Fruit fly (Drosophila melanogaster) whole organism, embryonic: ENCODE results near the gene CG6431.

Source experiments
- Adf1 ChIP-seq: fragments of 200-800 bp; sonication (Bioruptor generic); IDR thresholded peaks from 2 replicates; pipeline ENCODE4 v1.3.6; 2022; ENCODE audit warnings: missing biosample characterization, missing genetic modification characterization
- Blimp-1 ChIP-seq: fragments of 200-800 bp; sonication (Bioruptor generic); optimal IDR thresholded peaks from 3 replicates; lab custom pipeline; 2018; ENCODE audit warnings: missing biosample characterization, missing genetic modification characterization, mild to moderate bottlenecking, moderate library complexity, missing genetic modification reagents
- Bteb2 ChIP-seq: fragments of 200-800 bp; sonication (Bioruptor generic); optimal IDR thresholded peaks from 2 replicates; lab custom pipeline; 2016; ENCODE audit warnings: missing biosample characterization, missing genetic modification characterization
- CG11247 ChIP-seq: fragments of 200-800 bp; sonication (Bioruptor generic); IDR thresholded peaks from 2 replicates; pipeline ENCODE4 v1.3.6; 2022; ENCODE audit warnings: missing biosample characterization, missing genetic modification characterization
- CG12155 ChIP-seq: fragments of 200-800 bp; sonication (Bioruptor generic); optimal IDR thresholded peaks from 3 replicates; lab custom pipeline; 2016; ENCODE audit warnings: missing biosample characterization, missing genetic modification characterization
- CG14050 ChIP-seq: fragments of 200-800 bp; sonication (Bioruptor generic); IDR thresholded peaks from 3 replicates; pipeline ENCODE4 v1.3.6; 2022; ENCODE audit warnings: missing biosample characterization, missing genetic modification characterization
- CG15011 ChIP-seq: fragments of 200-800 bp; sonication (Bioruptor generic); optimal IDR thresholded peaks from 3 replicates; lab custom pipeline; 2018; ENCODE audit warnings: missing biosample characterization, mild to moderate bottlenecking, missing genetic modification characterization
- CG15514 ChIP-seq: fragments of 200-800 bp; sonication (Bioruptor generic); optimal IDR thresholded peaks from 3 replicates; lab custom pipeline; 2017; ENCODE audit warnings: missing biosample characterization, missing genetic modification characterization, mild to moderate bottlenecking, moderate library complexity, missing genetic modification reagents
- CG18476 ChIP-seq: fragments of 200-800 bp; sonication (Bioruptor generic); optimal IDR thresholded peaks from 2 replicates; lab custom pipeline; 2016; ENCODE audit warnings: missing biosample characterization, mild to moderate bottlenecking, missing genetic modification characterization
- CG2889 ChIP-seq: fragments of 200-800 bp; sonication (Bioruptor generic); IDR thresholded peaks from 3 replicates; pipeline ENCODE4 v1.3.6; 2022; ENCODE audit warnings: missing biosample characterization, missing genetic modification characterization
- CG3281 ChIP-seq: fragments of 200-800 bp; sonication (Bioruptor generic); optimal IDR thresholded peaks from 3 replicates; lab custom pipeline; 2017; ENCODE audit warnings: missing biosample characterization, mild to moderate bottlenecking, missing genetic modification characterization
- CG3995 ChIP-seq: fragments of 200-800 bp; sonication (Bioruptor generic); optimal IDR thresholded peaks from 3 replicates; lab custom pipeline; 2016; ENCODE audit warnings: missing biosample characterization, missing genetic modification characterization
- CG43689 ChIP-seq: fragments of 200-800 bp; sonication (Bioruptor generic); IDR thresholded peaks from 2 replicates; pipeline ENCODE4 v1.3.6; 2022; ENCODE audit warnings: missing biosample characterization, missing genetic modification characterization
- CG4404 ChIP-seq: fragments of 200-800 bp; sonication (Bioruptor generic); IDR thresholded peaks from 2 replicates; pipeline ENCODE4 v1.3.6; 2022; ENCODE audit warnings: missing biosample characterization, missing genetic modification characterization
- CG4707 ChIP-seq: fragments of 200-800 bp; sonication (Bioruptor generic); optimal IDR thresholded peaks from 2 replicates; lab custom pipeline; 2018; ENCODE audit warnings: missing biosample characterization, mild to moderate bottlenecking, missing genetic modification characterization, moderate library complexity
- CG7372 ChIP-seq: fragments of 200-800 bp; sonication (Bioruptor generic); IDR thresholded peaks from 2 replicates; pipeline ENCODE4 v1.3.6; 2022; ENCODE audit warnings: missing biosample characterization, missing genetic modification characterization
- CG7839 ChIP-seq: fragments of 200-800 bp; sonication (Bioruptor generic); optimal IDR thresholded peaks from 3 replicates; lab custom pipeline; 2018; ENCODE audit warnings: missing biosample characterization, mild to moderate bottlenecking, missing genetic modification characterization, moderate library complexity
- CG9727 ChIP-seq: fragments of 200-800 bp; sonication (Bioruptor generic); optimal IDR thresholded peaks from 3 replicates; lab custom pipeline; 2017; ENCODE audit warnings: missing biosample characterization, mild to moderate bottlenecking, missing genetic modification characterization
- CrebB ChIP-seq: fragments of 200-800 bp; sonication (Bioruptor generic); optimal IDR thresholded peaks from 3 replicates; lab custom pipeline; 2018; ENCODE audit warnings: missing biosample characterization, mild to moderate bottlenecking, missing genetic modification characterization
- Dbx ChIP-seq: fragments of 200-800 bp; sonication (Bioruptor generic); IDR thresholded peaks from 3 replicates; pipeline ENCODE4 v1.3.6; 2022; ENCODE audit warnings: missing biosample characterization, missing genetic modification characterization
- Dll ChIP-seq: fragments of 200-800 bp; sonication (Bioruptor generic); IDR thresholded peaks from 4 replicates; pipeline ENCODE4 v1.3.6; 2022; ENCODE audit warnings: missing biosample characterization, missing genetic modification characterization; ENCODE audit not compliant: partially characterized antibody
- HmgZ ChIP-seq: fragments of 200-800 bp; sonication (Bioruptor generic); optimal IDR thresholded peaks from 2 replicates; lab custom pipeline; 2018; ENCODE audit warnings: missing biosample characterization, mild to moderate bottlenecking, missing genetic modification characterization
- Hsf ChIP-seq: fragments of 200-800 bp; sonication (Bioruptor generic); optimal IDR thresholded peaks from 3 replicates; lab custom pipeline; 2016; ENCODE audit warnings: missing biosample characterization, missing genetic modification characterization
- Jarid2 ChIP-seq: fragments of 200-800 bp; sonication (Bioruptor generic); optimal IDR thresholded peaks from 3 replicates; lab custom pipeline; 2017; ENCODE audit warnings: mild to moderate bottlenecking, missing biosample characterization, missing genetic modification reagents, missing genetic modification characterization
- Med ChIP-seq: fragments of 200-800 bp; sonication (Bioruptor generic); peaks from one replicate; lab custom pipeline; 2016; ENCODE audit warnings: missing biosample characterization, missing genetic modification characterization, mild to moderate bottlenecking, inconsistent platforms, moderate library complexity
- Mes4 ChIP-seq: fragments of 200-800 bp; sonication (Bioruptor generic); optimal IDR thresholded peaks from 2 replicates; lab custom pipeline; 2016; ENCODE audit warnings: missing biosample characterization, missing genetic modification characterization
- Neu2 ChIP-seq: fragments of 200-800 bp; sonication (Bioruptor generic); optimal IDR thresholded peaks from 3 replicates; lab custom pipeline; 2016; ENCODE audit warnings: missing biosample characterization, missing genetic modification characterization, borderline replicate concordance
- PHDP ChIP-seq: fragments of 200-800 bp; sonication (Bioruptor generic); optimal IDR thresholded peaks from 3 replicates; lab custom pipeline; 2018; ENCODE audit warnings: missing biosample characterization, mild to moderate bottlenecking, missing genetic modification characterization, moderate library complexity
- Pdp1 ChIP-seq, 2 experiments: fragments of 200-800 bp; sonication (Bioruptor generic); optimal IDR thresholded peaks; 3 replicates each; lab custom pipeline; 2016; ENCODE audit warnings: missing biosample characterization in 2 of 2, missing genetic modification characterization in 2 of 2, mild to moderate bottlenecking in 1 of 2, moderate library complexity in 1 of 2
- Ptx1 ChIP-seq: fragments of 200-800 bp; sonication (Bioruptor generic); IDR thresholded peaks from 2 replicates; pipeline ENCODE4 v1.3.6; 2022; ENCODE audit warnings: missing biosample characterization, missing genetic modification characterization
- Side ChIP-seq: fragments of 200-800 bp; sonication (Bioruptor generic); optimal IDR thresholded peaks from 2 replicates; lab custom pipeline; 2016; ENCODE audit warnings: missing biosample characterization, missing genetic modification characterization
- Sox102F ChIP-seq: fragments of 200-800 bp; sonication (Bioruptor generic); optimal IDR thresholded peaks from 2 replicates; lab custom pipeline; 2018; ENCODE audit warnings: missing biosample characterization, mild to moderate bottlenecking, missing genetic modification characterization, moderate library complexity
- cato ChIP-seq: fragments of 200-800 bp; sonication (Bioruptor generic); optimal IDR thresholded peaks from 2 replicates; lab custom pipeline; 2016; ENCODE audit warnings: missing biosample characterization, missing genetic modification characterization, borderline replicate concordance
- ci ChIP-seq: fragments of 200-800 bp; sonication (Bioruptor generic); IDR thresholded peaks from 3 replicates; pipeline ENCODE4 v1.3.6; 2022; ENCODE audit warnings: missing biosample characterization, missing genetic modification characterization
- dmrt11E ChIP-seq: fragments of 200-800 bp; sonication (Bioruptor generic); optimal IDR thresholded peaks from 3 replicates; lab custom pipeline; 2018; ENCODE audit warnings: missing biosample characterization, mild to moderate bottlenecking, missing genetic modification characterization, moderate library complexity
- dmrt99B ChIP-seq: fragments of 200-800 bp; sonication (Bioruptor generic); optimal IDR thresholded peaks from 2 replicates; lab custom pipeline; 2018; ENCODE audit warnings: missing biosample characterization, mild to moderate bottlenecking, missing genetic modification characterization, moderate library complexity
- dysf ChIP-seq: fragments of 200-800 bp; sonication (Bioruptor generic); IDR thresholded peaks from 3 replicates; pipeline ENCODE4 v1.3.6; 2022; ENCODE audit warnings: missing biosample characterization, missing genetic modification characterization
- en ChIP-seq: fragments of 200-800 bp; sonication (Bioruptor generic); optimal IDR thresholded peaks from 2 replicates; lab custom pipeline; 2016; ENCODE audit warnings: missing biosample characterization, missing genetic modification characterization
- fru ChIP-seq: fragments of >200 bp; optimal IDR thresholded peaks from 2 replicates; lab custom pipeline; 2017
- gt ChIP-seq: fragments of 200-800 bp; sonication (Bioruptor generic); IDR thresholded peaks from 2 replicates; pipeline ENCODE4 v1.3.6; 2022; ENCODE audit warnings: missing biosample characterization, missing genetic modification characterization
- jigr1 ChIP-seq: fragments of 200-800 bp; sonication (Bioruptor generic); IDR thresholded peaks from 3 replicates; pipeline ENCODE4 v1.3.6; 2022; ENCODE audit warnings: missing biosample characterization, missing genetic modification characterization
- nerfin-1 ChIP-seq: fragments of 200-800 bp; sonication (Bioruptor generic); optimal IDR thresholded peaks from 3 replicates; lab custom pipeline; 2019; ENCODE audit warnings: missing biosample characterization, mild to moderate bottlenecking, missing genetic modification characterization, moderate library complexity
- nom ChIP-seq: fragments of 200-800 bp; sonication (Bioruptor generic); optimal IDR thresholded peaks from 2 replicates; lab custom pipeline; 2017; ENCODE audit warnings: missing biosample characterization, missing genetic modification characterization, mild to moderate bottlenecking, moderate library complexity, missing genetic modification reagents
- pnt ChIP-seq: fragments of 200-800 bp; sonication (Bioruptor generic); optimal IDR thresholded peaks from 3 replicates; lab custom pipeline; 2016; ENCODE audit warnings: missing biosample characterization, missing genetic modification characterization
- repo ChIP-seq: fragments of 200-800 bp; sonication (Bioruptor generic); optimal IDR thresholded peaks from 2 replicates; lab custom pipeline; 2016; ENCODE audit warnings: missing biosample characterization, missing genetic modification characterization
- salm ChIP-seq: fragments of 200-800 bp; sonication (Bioruptor generic); optimal IDR thresholded peaks from 2 replicates; lab custom pipeline; 2018; ENCODE audit warnings: missing biosample characterization, mild to moderate bottlenecking, missing genetic modification characterization
- ssp ChIP-seq: fragments of 200-800 bp; sonication (Bioruptor generic); IDR thresholded peaks from 2 replicates; pipeline ENCODE4 v1.3.6; 2022; ENCODE audit warnings: missing biosample characterization, missing genetic modification characterization
- tx ChIP-seq: fragments of 200-800 bp; sonication (Bioruptor generic); optimal IDR thresholded peaks from 2 replicates; lab custom pipeline; 2016; ENCODE audit warnings: missing biosample characterization, missing genetic modification characterization
- usp ChIP-seq: fragments of >200 bp; optimal IDR thresholded peaks from 2 replicates; lab custom pipeline; 2017; ENCODE audit warnings: missing biosample characterization, missing genetic modification characterization
- yki ChIP-seq: fragments of >200 bp; optimal IDR thresholded peaks from 3 replicates; lab custom pipeline; 2018

Gene CG6431

DNA sequence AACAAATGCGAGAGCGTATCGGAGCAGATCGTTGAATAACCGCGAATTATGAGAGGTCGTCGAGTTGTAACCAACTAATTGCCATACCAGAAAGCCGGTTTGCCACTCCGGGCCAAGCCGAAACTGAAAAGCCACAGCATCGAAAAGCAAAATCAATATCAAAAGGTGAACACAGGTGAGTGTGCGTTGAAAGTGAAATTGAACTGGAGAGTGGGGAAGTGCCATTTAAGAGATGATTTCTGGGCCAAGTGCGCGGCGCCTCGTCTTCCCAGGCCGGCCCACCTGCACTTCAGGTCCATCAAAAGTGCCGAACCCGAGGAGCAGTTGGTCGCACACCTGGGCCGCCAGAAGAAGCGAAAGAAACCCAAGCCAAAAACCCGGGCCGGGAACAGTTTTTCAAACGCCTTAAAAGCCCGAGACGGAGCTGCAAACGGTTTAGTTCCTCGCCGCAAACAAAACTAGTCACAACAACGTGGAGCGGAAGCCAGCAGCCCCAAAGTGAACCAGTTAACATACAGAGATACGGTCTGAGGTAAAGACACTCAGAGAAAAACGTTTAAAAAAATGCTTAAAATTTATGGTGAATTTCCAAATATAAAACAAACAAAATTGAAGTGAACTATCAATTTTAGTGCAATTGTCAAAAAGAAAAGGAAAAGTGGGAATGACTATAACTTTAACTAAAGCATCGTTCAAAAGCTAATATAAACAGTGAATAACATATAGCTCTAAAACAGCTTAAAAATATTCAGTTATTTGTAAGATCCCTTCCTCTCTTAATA lies 46.9 kb upstream of the CG6431 start, which contains the start of gene CG17104 (continued):
- TF ChIP-seq Med (GFP tag; lab: Kevin White, UChicago): peak; percentile 65
- no peak for TF ChIP-seq CrebB (tag; lab: Kevin White, UChicago)
- peak; percentile 33 for TF ChIP-seq CG3281
- TF ChIP-seq Jarid2 (GFP tag; lab: Kevin White, UChicago): peak; percentile 7
- no peak for TF ChIP-seq en (GFP tag; lab: Kevin White, UChicago)
- TF ChIP-seq CG43689: no peak
- TF ChIP-seq repo (GFP tag; lab: Kevin White, UChicago): no peak
- no peak for TF ChIP-seq CG2889 (GFP tag; lab: Robert Waterston, UW)
- no peak for TF ChIP-seq usp
- TF ChIP-seq tx (GFP tag; lab: Kevin White, UChicago): peak; percentile 29
- TF ChIP-seq CG15011: no peak
- peak; percentile 31; the same call in 1 of the 3 replicates for TF ChIP-seq CG14050
- TF ChIP-seq nerfin-1 (tag; lab: Kevin White, UChicago): no peak
- no peak for TF ChIP-seq Dbx
- TF ChIP-seq CG7839 (tag; lab: Kevin White, UChicago): peak; percentile 42
- TF ChIP-seq CG3995: no peak
- TF ChIP-seq yki (lab: Kevin White, UChicago): no peak
- 0 out of 3 replicates have a peak, but pooled peaks have one; percentile 14 for TF ChIP-seq ci
- peak; percentile 43; the same call in 1 of the 3 replicates for TF ChIP-seq dysf (GFP tag; lab: Robert Waterston, UW)
- no peak for TF ChIP-seq salm
- peak; percentile 36; the same call in 1 of the 2 replicates for TF ChIP-seq Ptx1 (GFP tag; lab: Robert Waterston, UW)
- TF ChIP-seq Side (GFP tag; lab: Kevin White, UChicago): no peak
- TF ChIP-seq CG18476 (GFP tag; lab: Kevin White, UChicago): no peak
- no peak for TF ChIP-seq CG4404 (GFP tag; lab: Robert Waterston, UW)
- peak; percentile 64 for TF ChIP-seq Blimp-1
- TF ChIP-seq Bteb2: no peak
- no peak for TF ChIP-seq Neu2 (GFP tag; lab: Kevin White, UChicago)
- TF ChIP-seq CG7372 (GFP tag; lab: Robert Waterston, UW): no peak
- TF ChIP-seq Sox102F (GFP tag; lab: Kevin White, UChicago): peak; percentile 55
- no peak for TF ChIP-seq fru
- no peak for TF ChIP-seq CG11247
- no peak for TF ChIP-seq ssp
- peak; percentile 61 for TF ChIP-seq dmrt99B
- no peak for TF ChIP-seq CG4707
- TF ChIP-seq jigr1 (GFP tag; lab: Robert Waterston, UW): no peak
- TF ChIP-seq Adf1 (GFP tag; lab: Robert Waterston, UW): no peak
- peak; percentile 5 for TF ChIP-seq Hsf (GFP tag; lab: Kevin White, UChicago)
- TF ChIP-seq cato (GFP tag; lab: Kevin White, UChicago): no peak
- peak; percentile 5 for TF ChIP-seq CG12155 (GFP tag; lab: Kevin White, UChicago)
- TF ChIP-seq dmrt11E: no peak
- no peak for TF ChIP-seq Dll (GFP tag; lab: Robert Waterston, UW)
- TF ChIP-seq pnt (GFP tag; lab: Kevin White, UChicago): no peak
- TF ChIP-seq nom: peak; percentile 24
- peak; percentile 53 for TF ChIP-seq PHDP (tag; lab: Kevin White, UChicago)
- no peak for TF ChIP-seq gt (GFP tag; lab: Robert Waterston, UW)
- no peak for TF ChIP-seq Mes4 (GFP tag; lab: Kevin White, UChicago)
- no peak for TF ChIP-seq CG9727 (GFP tag; lab: Kevin White, UChicago)
- TF ChIP-seq Pdp1 (GFP tag; optimal IDR thresholded peaks at IDR 0.05; lab: Kevin White, UChicago): peak in 1 of 2 experiments; percentile 7
- TF ChIP-seq HmgZ (tag; lab: Kevin White, UChicago): no peak
- peak; percentile 60 for TF ChIP-seq CG15514 (GFP tag; lab: Kevin White, UChicago)
